Worm (Caenorhabditis elegans) whole organism, L4/young adult: Measurements from ENCODE around the gene ZK673.2.

Source experiments
- W03F9.2 ChIP-seq: fragments of 150-350 bp; optimal IDR thresholded peaks from 2 replicates; lab custom pipeline; 2014; ENCODE audit warnings: missing biosample characterization, missing genetic modification characterization
- dao-5 ChIP-seq: sonication (generic microtip); optimal IDR thresholded peaks from 2 replicates; lab custom pipeline; 2016; ENCODE audit warnings: missing genotype, missing genetic modification characterization, moderate library complexity, missing compliant biosample characterization
- him-1 ChIP-seq: sonication (generic microtip); optimal IDR thresholded peaks from 2 replicates; lab custom pipeline; 2016; ENCODE audit warnings: missing genotype, missing genetic modification reagents, missing genetic modification characterization, missing compliant biosample characterization

DNA sequence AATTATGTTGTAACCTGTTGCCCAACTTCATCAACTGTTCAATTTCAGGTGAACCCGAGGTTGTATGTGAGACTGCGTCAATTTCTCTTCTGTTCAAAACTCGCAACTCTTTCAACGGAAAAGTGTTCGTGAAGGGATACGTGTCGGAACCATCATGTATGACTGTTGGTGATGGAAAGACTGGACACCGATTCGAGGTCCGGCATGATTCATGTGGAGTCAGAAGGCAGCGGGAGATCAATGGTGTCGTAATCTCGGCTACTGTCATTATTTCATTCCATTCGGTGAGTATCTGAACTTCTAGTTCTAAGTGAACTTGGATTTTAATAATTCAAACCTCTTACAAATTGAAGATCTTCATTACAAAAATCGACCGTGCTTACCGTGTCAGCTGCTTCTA is 10.2 kb upstream of the ZK673.2 start:
- TF ChIP-seq him-1 (tag; lab: Kevin White, UChicago), result no peak
- no peak for TF ChIP-seq dao-5 (tag; lab: Kevin White, UChicago)
- no peak for TF ChIP-seq W03F9.2 (tag; lab: Kevin White, UChicago)
